Fruit fly (Drosophila melanogaster) whole organism, pupa: ENCODE measurements around the gene CG5149.

Source experiments
- CG10348 ChIP-seq: fragments of 200-800 bp; sonication (Bioruptor generic); IDR thresholded peaks from 2 replicates; pipeline ENCODE4 v1.3.6; 2022; ENCODE audit warnings: missing biosample characterization, missing genetic modification characterization
- CG12605 ChIP-seq: fragments of 200-800 bp; sonication (Bioruptor generic); IDR thresholded peaks from 2 replicates; pipeline ENCODE4 v1.3.6; 2022; ENCODE audit warnings: missing biosample characterization, missing genetic modification characterization
- CG13204 ChIP-seq: fragments of 200-800 bp; sonication (Bioruptor generic); optimal IDR thresholded peaks from 2 replicates; lab custom pipeline; 2018; ENCODE audit warnings: missing biosample characterization, mild to moderate bottlenecking, missing genetic modification characterization, moderate library complexity
- CG14655 ChIP-seq: fragments of 200-800 bp; sonication (Bioruptor generic); optimal IDR thresholded peaks from 3 replicates; lab custom pipeline; 2017; ENCODE audit warnings: mild to moderate bottlenecking, missing biosample characterization, missing genetic modification reagents, missing genetic modification characterization
- CG15710 ChIP-seq: fragments of 200-800 bp; sonication (Bioruptor generic); optimal IDR thresholded peaks from 2 replicates; lab custom pipeline; 2018; ENCODE audit warnings: missing biosample characterization, mild to moderate bottlenecking, missing genetic modification characterization, moderate library complexity
- CG17806 ChIP-seq: fragments of 200-800 bp; sonication (Bioruptor generic); optimal IDR thresholded peaks from 2 replicates; lab custom pipeline; 2018; ENCODE audit warnings: missing biosample characterization, mild to moderate bottlenecking, missing genetic modification characterization, moderate library complexity
- CG32121 ChIP-seq: fragments of 200-800 bp; sonication (Bioruptor generic); IDR thresholded peaks from 2 replicates; pipeline ENCODE4 v1.3.6; 2022; ENCODE audit warnings: missing biosample characterization, missing genetic modification characterization
- CG34367 ChIP-seq: fragments of 200-800 bp; sonication (Bioruptor generic); optimal IDR thresholded peaks from 2 replicates; lab custom pipeline; 2018; ENCODE audit warnings: missing biosample characterization, mild to moderate bottlenecking, missing genetic modification characterization
- CG4496 ChIP-seq: fragments of 200-800 bp; sonication (Bioruptor generic); IDR thresholded peaks from 3 replicates; pipeline ENCODE4 v1.3.6; 2022; ENCODE audit warnings: missing biosample characterization, missing genetic modification characterization
- CG8159 ChIP-seq: fragments of 200-800 bp; sonication (Bioruptor generic); optimal IDR thresholded peaks from 3 replicates; lab custom pipeline; 2018; ENCODE audit warnings: missing biosample characterization, mild to moderate bottlenecking, missing genetic modification characterization, moderate library complexity
- CG8301 ChIP-seq: fragments of 200-800 bp; sonication (Bioruptor generic); optimal IDR thresholded peaks from 2 replicates; lab custom pipeline; 2018; ENCODE audit warnings: missing biosample characterization, mild to moderate bottlenecking, missing genetic modification characterization
- CG9948 ChIP-seq: fragments of 200-800 bp; sonication (Bioruptor generic); optimal IDR thresholded peaks from 2 replicates; lab custom pipeline; 2018; ENCODE audit warnings: missing biosample characterization, mild to moderate bottlenecking, missing genetic modification characterization, moderate library complexity
- D1 ChIP-seq: fragments of 200-800 bp; sonication (Bioruptor generic); optimal IDR thresholded peaks from 2 replicates; lab custom pipeline; 2018; ENCODE audit warnings: missing biosample characterization, mild to moderate bottlenecking, missing genetic modification characterization, moderate library complexity
- EcR ChIP-seq: fragments of 200-800 bp; sonication (Bioruptor generic); optimal IDR thresholded peaks from 3 replicates; lab custom pipeline; 2019; ENCODE audit warnings: missing biosample characterization, missing genetic modification characterization, mild to moderate bottlenecking, moderate library complexity, missing genetic modification reagents
- Ets98B ChIP-seq: fragments of 200-800 bp; sonication (Bioruptor generic); IDR thresholded peaks from 2 replicates; pipeline ENCODE4 v1.3.6; 2022; ENCODE audit warnings: missing biosample characterization, missing genetic modification characterization
- Pif1A ChIP-seq: fragments of 200-800 bp; sonication (Bioruptor generic); optimal IDR thresholded peaks from 3 replicates; lab custom pipeline; 2016; ENCODE audit warnings: missing biosample characterization, missing genetic modification characterization
- Pif1B ChIP-seq: fragments of 200-800 bp; sonication (Bioruptor generic); optimal IDR thresholded peaks from 3 replicates; lab custom pipeline; 2016; ENCODE audit warnings: missing biosample characterization, missing genetic modification characterization
- Snoo ChIP-seq: fragments of 200-800 bp; sonication (Bioruptor generic); optimal IDR thresholded peaks from 3 replicates; lab custom pipeline; 2017; ENCODE audit warnings: missing biosample characterization, mild to moderate bottlenecking, missing genetic modification characterization, inconsistent platforms
- fd96Ca ChIP-seq: fragments of 200-800 bp; sonication (Bioruptor generic); IDR thresholded peaks from 3 replicates; pipeline ENCODE4 v1.3.6; 2022; ENCODE audit warnings: missing biosample characterization, missing genetic modification characterization
- gl ChIP-seq: fragments of 200-800 bp; sonication (Bioruptor generic); optimal IDR thresholded peaks from 2 replicates; lab custom pipeline; 2018; ENCODE audit warnings: missing biosample characterization, mild to moderate bottlenecking, missing genetic modification characterization
- rn ChIP-seq: fragments of 200-800 bp; sonication (Bioruptor generic); IDR thresholded peaks from 2 replicates; pipeline ENCODE4 v1.3.6; 2022; ENCODE audit warnings: missing biosample characterization, missing genetic modification characterization

The CG5149 gene

DNA sequence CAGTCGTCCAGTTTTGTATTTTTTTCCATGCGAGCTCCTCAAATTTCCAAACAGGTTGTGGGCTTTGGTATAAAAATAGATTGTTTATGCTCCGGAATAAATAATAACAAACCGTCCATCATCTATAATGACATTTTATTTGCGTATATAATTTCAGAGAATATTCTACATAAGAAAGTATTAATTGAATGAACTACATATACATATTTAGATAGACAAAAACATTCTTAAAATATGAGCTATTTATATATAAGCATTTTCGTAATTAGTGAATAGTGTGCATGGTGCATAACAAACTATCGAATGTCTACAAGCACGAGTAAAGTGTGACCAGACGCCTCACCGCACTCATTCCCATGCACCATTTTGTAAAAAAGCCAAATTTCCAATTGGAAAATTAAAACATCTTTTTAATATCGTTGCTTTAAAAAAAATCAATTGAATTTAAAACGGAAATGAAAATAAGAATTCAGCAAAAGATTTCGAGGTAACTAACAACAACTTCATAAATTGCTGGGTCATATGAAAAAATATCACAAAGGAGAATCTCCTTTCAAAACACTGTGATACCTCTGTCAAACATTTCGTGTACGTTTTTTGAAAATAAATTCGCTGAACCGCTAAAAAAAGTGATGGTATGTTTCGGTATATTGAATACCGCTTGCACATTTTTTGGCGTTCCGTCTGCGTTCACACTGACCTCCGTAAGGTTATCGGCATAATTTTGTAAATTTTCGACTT is 38.4 kb upstream of the CG5149 start, which contains the start of gene muc:
TSS of gene muc (plus strand) at position 541 of the 741 bp plus-strand sequence.
- TF ChIP-seq CG14655 (GFP tag; lab: Kevin White, UChicago) (peak; percentile 21), Pif1A (GFP tag; lab: Kevin White, UChicago) (no peak), EcR (GFP tag; lab: Kevin White, UChicago) (no peak), gl (tag; lab: Kevin White, UChicago) (no peak), CG34367 (tag; lab: Kevin White, UChicago) (no peak), CG4496 (GFP tag; lab: Robert Waterston, UW) (no peak), CG17806 (tag; lab: Kevin White, UChicago) (peak; percentile 18), CG32121 (GFP tag; lab: Robert Waterston, UW) (no peak), CG13204 (GFP tag; lab: Kevin White, UChicago) (no peak), CG15710 (tag; lab: Kevin White, UChicago) (peak; percentile 2), Pif1B (GFP tag; lab: Kevin White, UChicago) (no peak), CG8159 (tag; lab: Kevin White, UChicago) (peak; percentile 30), fd96Ca (no peak), CG9948 (tag; lab: Kevin White, UChicago) (no peak), rn (GFP tag; lab: Robert Waterston, UW) (no peak), Snoo (tag; lab: Kevin White, UChicago) (no peak), D1 (no peak), Ets98B (GFP tag; lab: Robert Waterston, UW) (0 out of 2 replicates have a peak, but pooled peaks have one; percentile 21), CG10348 (GFP tag; lab: Robert Waterston, UW) (no peak), CG12605 (GFP tag; lab: Robert Waterston, UW) (peak; percentile 18; the same call in 1 of the 2 replicates), CG8301 (tag; lab: Kevin White, UChicago) (peak; percentile 4)
- TF ChIP-seq, all 21 proteins: peak for 7

DNA sequence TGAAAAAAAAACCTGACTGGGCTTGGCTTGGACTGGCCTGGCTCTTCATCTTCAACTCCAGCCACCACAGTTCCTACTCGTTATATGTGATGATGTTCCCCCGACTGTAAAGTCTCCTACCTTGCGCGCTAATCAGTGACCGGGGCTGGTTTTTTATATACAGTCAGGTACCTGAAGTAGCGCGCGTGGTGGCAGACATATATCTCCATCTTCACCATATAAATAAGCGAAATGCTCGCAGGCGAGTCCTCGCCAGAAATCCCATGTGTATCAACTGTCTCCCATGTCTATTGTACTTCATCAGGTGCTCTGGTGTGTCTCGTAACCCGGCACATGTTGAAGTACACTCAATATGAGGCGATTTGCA is 37.6 kb upstream of the CG5149 start:
- TF ChIP-seq rn (GFP tag; lab: Robert Waterston, UW) (no peak), CG13204 (GFP tag; lab: Kevin White, UChicago) (no peak), EcR (GFP tag; lab: Kevin White, UChicago) (peak; percentile 19)

DNA sequence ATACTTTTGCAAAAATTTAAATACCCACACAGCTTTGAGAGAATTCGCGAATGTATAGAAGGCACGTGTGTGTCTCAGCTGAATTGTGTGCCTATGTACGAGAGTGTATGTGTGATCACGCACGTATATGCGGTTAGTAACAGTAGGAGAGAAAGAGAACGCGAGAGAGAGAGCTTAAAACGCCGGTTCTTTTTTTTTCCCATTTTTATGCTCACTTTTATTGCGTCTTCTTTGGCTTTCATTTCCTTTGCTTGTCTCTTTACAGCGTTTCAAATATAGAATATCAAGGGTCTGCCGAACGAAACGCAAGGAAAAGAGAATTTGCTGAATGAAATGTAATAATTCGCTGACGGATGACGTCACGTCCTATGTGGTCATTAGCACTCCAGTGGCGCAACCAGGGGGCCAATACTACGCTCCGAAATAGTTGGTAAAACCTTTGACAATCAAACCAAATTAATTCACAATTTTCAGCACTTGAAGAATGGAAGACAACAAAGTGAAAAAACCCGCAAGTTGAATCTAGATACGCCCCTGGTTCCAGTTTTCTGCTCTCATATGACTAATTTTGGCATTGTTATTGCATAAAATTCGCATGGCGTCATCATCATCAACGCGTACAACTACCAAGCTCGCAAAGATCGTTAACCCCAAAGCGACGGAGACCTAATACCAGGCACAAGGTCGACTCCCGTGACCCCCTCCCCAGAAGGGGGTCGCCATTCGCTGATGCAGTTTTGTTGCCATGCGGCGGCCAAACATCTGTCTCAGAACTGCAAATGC is 37.0 kb upstream of the CG5149 start:
- TF ChIP-seq Ets98B (GFP tag; lab: Robert Waterston, UW) = peak; percentile 87
- TF ChIP-seq Pif1A (GFP tag; lab: Kevin White, UChicago) = peak; percentile 72
- TF ChIP-seq CG9948 (tag; lab: Kevin White, UChicago) = peak; percentile 43
- TF ChIP-seq CG17806 (tag; lab: Kevin White, UChicago) = peak; percentile 54
- peak; percentile 86 for TF ChIP-seq CG32121 (GFP tag; lab: Robert Waterston, UW)
- TF ChIP-seq CG4496 (GFP tag; lab: Robert Waterston, UW) = peak; percentile 92; the same call in 2 of the 3 replicates
- TF ChIP-seq CG10348 (GFP tag; lab: Robert Waterston, UW) = no peak
- peak; percentile 62 for TF ChIP-seq CG14655 (GFP tag; lab: Kevin White, UChicago)
- TF ChIP-seq CG8301 (tag; lab: Kevin White, UChicago) = peak; percentile 60
- TF ChIP-seq Snoo (tag; lab: Kevin White, UChicago) = peak; percentile 77
- peak; percentile 61 for TF ChIP-seq CG8159 (tag; lab: Kevin White, UChicago)
- peak; percentile 64 for TF ChIP-seq rn (GFP tag; lab: Robert Waterston, UW)
- TF ChIP-seq Pif1B (GFP tag; lab: Kevin White, UChicago) = peak; percentile 52
- no peak for TF ChIP-seq D1
- TF ChIP-seq CG12605 (GFP tag; lab: Robert Waterston, UW) = peak; percentile 77
- TF ChIP-seq gl (tag; lab: Kevin White, UChicago) = no peak
- peak; percentile 90 for TF ChIP-seq fd96Ca
- TF ChIP-seq CG15710 (tag; lab: Kevin White, UChicago) = peak; percentile 39
- TF ChIP-seq CG34367 (tag; lab: Kevin White, UChicago) = peak; percentile 47
- TF ChIP-seq EcR (GFP tag; lab: Kevin White, UChicago) = peak; percentile 94
- no peak for TF ChIP-seq CG13204 (GFP tag; lab: Kevin White, UChicago)

DNA sequence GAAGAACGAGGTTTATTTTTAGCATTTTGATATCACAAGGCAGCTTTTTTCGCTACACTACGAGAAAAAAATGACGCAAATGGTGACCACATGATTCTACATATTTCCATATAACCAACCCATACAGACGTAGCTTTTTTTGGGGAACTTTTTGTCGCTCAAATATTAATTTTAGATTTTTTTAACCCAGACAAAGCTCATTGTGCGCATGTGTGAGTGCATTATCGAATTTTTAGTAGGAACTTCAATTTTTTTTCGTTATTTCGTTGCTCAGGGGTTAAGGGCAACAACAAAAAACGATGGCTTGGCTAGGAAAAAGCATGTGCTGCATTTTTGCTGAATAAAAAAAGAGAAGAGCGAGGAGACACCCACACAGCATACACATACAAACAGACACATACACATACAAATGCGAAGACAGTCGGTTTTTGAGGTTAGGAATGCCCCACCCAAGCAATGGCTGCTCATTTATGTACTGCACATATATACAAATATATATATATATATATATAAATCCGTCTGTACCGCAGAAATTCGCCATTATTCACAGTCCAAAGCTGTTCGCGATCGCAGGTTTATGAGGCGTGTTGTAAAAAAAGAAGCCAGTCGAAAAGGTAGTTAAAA is 36.3 kb upstream of the CG5149 start:
- peak; percentile 41 for TF ChIP-seq CG15710 (tag; lab: Kevin White, UChicago)
- peak; percentile 55 for TF ChIP-seq CG34367 (tag; lab: Kevin White, UChicago)
- TF ChIP-seq Pif1A (GFP tag; lab: Kevin White, UChicago) = peak; percentile 52
- no peak for TF ChIP-seq CG12605 (GFP tag; lab: Robert Waterston, UW)
- TF ChIP-seq Ets98B (GFP tag; lab: Robert Waterston, UW) = no peak
- no peak for TF ChIP-seq EcR (GFP tag; lab: Kevin White, UChicago)
- peak; percentile 59 for TF ChIP-seq CG17806 (tag; lab: Kevin White, UChicago)
- TF ChIP-seq CG8159 (tag; lab: Kevin White, UChicago) = peak; percentile 63
- TF ChIP-seq CG10348 (GFP tag; lab: Robert Waterston, UW) = no peak
- peak; percentile 65 for TF ChIP-seq CG9948 (tag; lab: Kevin White, UChicago)
- TF ChIP-seq gl (tag; lab: Kevin White, UChicago) = no peak
- TF ChIP-seq D1 = no peak
- TF ChIP-seq Pif1B (GFP tag; lab: Kevin White, UChicago) = peak; percentile 53
- TF ChIP-seq Snoo (tag; lab: Kevin White, UChicago) = no peak
- TF ChIP-seq CG14655 (GFP tag; lab: Kevin White, UChicago) = peak; percentile 64
- TF ChIP-seq CG4496 (GFP tag; lab: Robert Waterston, UW) = 0 out of 3 replicates have a peak, but pooled peaks have one; percentile 64
- peak; percentile 28; the same call in 1 of the 2 replicates for TF ChIP-seq rn (GFP tag; lab: Robert Waterston, UW)
- TF ChIP-seq CG13204 (GFP tag; lab: Kevin White, UChicago) = no peak
- TF ChIP-seq fd96Ca = peak; percentile 75
- TF ChIP-seq CG8301 (tag; lab: Kevin White, UChicago) = peak; percentile 59
- peak; percentile 33; the same call in 1 of the 2 replicates for TF ChIP-seq CG32121 (GFP tag; lab: Robert Waterston, UW)
